Worm (Caenorhabditis elegans): ENCODE measurements around the gene Y22D7AL.15.

ce11 chrIII:1634270-1634669 lies 25.4 kb downstream of the Y22D7AL.15 start, which contains the start of gene Y22D7AL.11:
- no peak for TF ChIP-seq hlh-11 (tag; optimal IDR thresholded peaks at IDR 0.05)
- TF ChIP-seq lin-13 (GFP tag; optimal IDR thresholded peaks at IDR 0.05): no peak

Data from whole organism, L4 larva.